Fruit fly (Drosophila melanogaster) whole organism, embryonic: ENCODE measurements around the gene CG33784.
A peak's percentile ranks its signal among the peaks of the same experiment; 100 is the strongest.

Experiments
- Abd-B ChIP-seq: fragments of 200-800 bp; sonication (Bioruptor generic); optimal IDR thresholded peaks from 2 replicates; lab custom pipeline; 2018; ENCODE audit warnings: missing biosample characterization, mild to moderate bottlenecking, missing genetic modification characterization, moderate library complexity
- CG10431 ChIP-seq: fragments of 200-800 bp; sonication (Bioruptor generic); optimal IDR thresholded peaks from 3 replicates; lab custom pipeline; 2018; ENCODE audit warnings: missing biosample characterization, mild to moderate bottlenecking, missing genetic modification characterization
- CG11085 ChIP-seq: fragments of 200-800 bp; sonication (Bioruptor generic); IDR thresholded peaks from 2 replicates; pipeline ENCODE4 v1.3.6; 2022; ENCODE audit warnings: missing biosample characterization, missing genetic modification characterization
- CG12219 ChIP-seq: fragments of 200-800 bp; sonication (Bioruptor generic); optimal IDR thresholded peaks from 3 replicates; lab custom pipeline; 2018; ENCODE audit warnings: missing biosample characterization, mild to moderate bottlenecking, missing genetic modification characterization
- CG12299 ChIP-seq: fragments of 200-800 bp; sonication (Bioruptor generic); optimal IDR thresholded peaks from 2 replicates; lab custom pipeline; 2018; ENCODE audit warnings: missing biosample characterization, mild to moderate bottlenecking, missing genetic modification characterization
- CG12391 ChIP-seq: fragments of 200-800 bp; sonication (Bioruptor generic); optimal IDR thresholded peaks from 3 replicates; lab custom pipeline; 2018; ENCODE audit warnings: missing biosample characterization, mild to moderate bottlenecking, missing genetic modification characterization, moderate library complexity
- CG13287 ChIP-seq: fragments of 200-800 bp; sonication (Bioruptor generic); IDR thresholded peaks from 2 replicates; pipeline ENCODE4 v1.3.6; 2022; ENCODE audit warnings: missing biosample characterization, missing genetic modification characterization; ENCODE audit not compliant: partially characterized antibody
- CG13424 ChIP-seq: fragments of 200-800 bp; sonication (Bioruptor generic); optimal IDR thresholded peaks from 2 replicates; lab custom pipeline; 2019; ENCODE audit warnings: missing biosample characterization, mild to moderate bottlenecking, missing genetic modification characterization, moderate library complexity
- CG14860 ChIP-seq: fragments of 200-800 bp; sonication (Bioruptor generic); IDR thresholded peaks from 3 replicates; pipeline ENCODE4 v1.3.6; 2022; ENCODE audit warnings: missing biosample characterization, missing genetic modification characterization; ENCODE audit not compliant: partially characterized antibody
- CG1603 ChIP-seq: fragments of 200-800 bp; sonication (Bioruptor generic); optimal IDR thresholded peaks from 2 replicates; lab custom pipeline; 2019; ENCODE audit warnings: missing biosample characterization, mild to moderate bottlenecking, missing genetic modification characterization, moderate library complexity
- CG1792 ChIP-seq: fragments of 200-800 bp; sonication (Bioruptor generic); optimal IDR thresholded peaks from 2 replicates; lab custom pipeline; 2016; ENCODE audit warnings: missing biosample characterization, missing genetic modification characterization
- CG1832 ChIP-seq: fragments of 200-800 bp; sonication (Bioruptor generic); optimal IDR thresholded peaks from 2 replicates; lab custom pipeline; 2017; ENCODE audit warnings: missing biosample characterization, mild to moderate bottlenecking, missing genetic modification characterization, inconsistent platforms
- CG18476 ChIP-seq: fragments of 200-800 bp; sonication (Bioruptor generic); optimal IDR thresholded peaks from 2 replicates; lab custom pipeline; 2016; ENCODE audit warnings: missing biosample characterization, mild to moderate bottlenecking, missing genetic modification characterization
- CG30403 ChIP-seq: fragments of 200-800 bp; sonication (Bioruptor generic); optimal IDR thresholded peaks from 3 replicates; lab custom pipeline; 2016; ENCODE audit warnings: missing biosample characterization, missing genetic modification characterization
- CG3281 ChIP-seq: fragments of 200-800 bp; sonication (Bioruptor generic); optimal IDR thresholded peaks from 3 replicates; lab custom pipeline; 2017; ENCODE audit warnings: missing biosample characterization, mild to moderate bottlenecking, missing genetic modification characterization
- CG4820 ChIP-seq: fragments of 200-800 bp; sonication (Bioruptor generic); optimal IDR thresholded peaks from 3 replicates; lab custom pipeline; 2016; ENCODE audit warnings: missing biosample characterization, missing genetic modification characterization
- CG6175 ChIP-seq: fragments of 200-800 bp; sonication (Bioruptor generic); IDR thresholded peaks from 3 replicates; pipeline ENCODE4 v1.3.6; 2022; ENCODE audit warnings: missing biosample characterization, missing genetic modification characterization
- CG6272 ChIP-seq: fragments of 200-800 bp; sonication (Bioruptor generic); IDR thresholded peaks from 2 replicates; pipeline ENCODE4 v1.3.6; 2022; ENCODE audit warnings: missing biosample characterization, missing genetic modification characterization
- CG9876 ChIP-seq: fragments of 200-800 bp; sonication (Bioruptor generic); optimal IDR thresholded peaks from 2 replicates; lab custom pipeline; 2016; ENCODE audit warnings: missing biosample characterization, missing genetic modification characterization
- CTCF ChIP-seq: fragments of 200-800 bp; sonication (Bioruptor generic); optimal IDR thresholded peaks from 2 replicates; lab custom pipeline; 2017; ENCODE audit warnings: missing biosample characterization, mild to moderate bottlenecking, missing genetic modification characterization, moderate library complexity
- Drgx ChIP-seq: fragments of 200-800 bp; sonication (Bioruptor generic); IDR thresholded peaks from 2 replicates; pipeline ENCODE4 v1.3.6; 2022; ENCODE audit warnings: missing biosample characterization, missing genetic modification characterization
- Ets65A ChIP-seq: fragments of 200-800 bp; sonication (Bioruptor generic); peaks from one replicate; lab custom pipeline; 2016; ENCODE audit warnings: missing biosample characterization, missing genetic modification characterization
- Hr51 ChIP-seq, 2 experiments: fragments of 200-800 bp; sonication (Bioruptor generic); optimal IDR thresholded peaks; 2 replicates in 1 of 2; 3 replicates in 1 of 2; lab custom pipeline; 2016 to 2018; ENCODE audit warnings: missing biosample characterization in 2 of 2, missing genetic modification characterization in 2 of 2, mild to moderate bottlenecking in 1 of 2, moderate library complexity in 1 of 2
- Mad ChIP-seq: fragments of 200-800 bp; sonication (Bioruptor generic); optimal IDR thresholded peaks from 2 replicates; lab custom pipeline; 2016; ENCODE audit warnings: missing biosample characterization, missing genetic modification characterization
- Med ChIP-seq: fragments of 200-800 bp; sonication (Bioruptor generic); peaks from one replicate; lab custom pipeline; 2016; ENCODE audit warnings: missing biosample characterization, missing genetic modification characterization, mild to moderate bottlenecking, inconsistent platforms, moderate library complexity
- Oli ChIP-seq: fragments of 200-800 bp; sonication (Bioruptor generic); optimal IDR thresholded peaks from 2 replicates; lab custom pipeline; 2018; ENCODE audit warnings: missing biosample characterization, mild to moderate bottlenecking, missing genetic modification characterization, moderate library complexity
- PHDP ChIP-seq: fragments of 200-800 bp; sonication (Bioruptor generic); optimal IDR thresholded peaks from 3 replicates; lab custom pipeline; 2018; ENCODE audit warnings: missing biosample characterization, mild to moderate bottlenecking, missing genetic modification characterization, moderate library complexity
- Pdp1 ChIP-seq, 2 experiments: fragments of 200-800 bp; sonication (Bioruptor generic); optimal IDR thresholded peaks; 3 replicates each; lab custom pipeline; 2016; ENCODE audit warnings: missing biosample characterization in 2 of 2, missing genetic modification characterization in 2 of 2, mild to moderate bottlenecking in 1 of 2, moderate library complexity in 1 of 2
- Sox102F ChIP-seq: fragments of 200-800 bp; sonication (Bioruptor generic); optimal IDR thresholded peaks from 2 replicates; lab custom pipeline; 2018; ENCODE audit warnings: missing biosample characterization, mild to moderate bottlenecking, missing genetic modification characterization, moderate library complexity
- amos ChIP-seq: fragments of 200-800 bp; sonication (Bioruptor generic); IDR thresholded peaks from 2 replicates; pipeline ENCODE4 v1.3.6; 2022; ENCODE audit warnings: missing biosample characterization, missing genetic modification characterization; ENCODE audit not compliant: partially characterized antibody
- ase ChIP-seq: fragments of 200-800 bp; sonication (Bioruptor generic); IDR thresholded peaks from 3 replicates; pipeline ENCODE4 v1.3.6; 2022; ENCODE audit warnings: missing biosample characterization, missing genetic modification characterization
- bab2 ChIP-seq: fragments of 200-800 bp; sonication (Bioruptor generic); optimal IDR thresholded peaks from 2 replicates; lab custom pipeline; 2016; ENCODE audit warnings: missing biosample characterization, missing genetic modification characterization
- bsh ChIP-seq, 2 experiments: fragments of 200-800 bp; sonication (Bioruptor generic); optimal IDR thresholded peaks; 2 replicates each; lab custom pipeline; 2017 to 2018; ENCODE audit warnings: mild to moderate bottlenecking in 2 of 2, missing biosample characterization in 2 of 2, missing genetic modification characterization in 2 of 2, moderate library complexity in 1 of 2
- cg ChIP-seq: fragments of 200-800 bp; sonication (Bioruptor generic); optimal IDR thresholded peaks from 3 replicates; lab custom pipeline; 2019; ENCODE audit warnings: missing biosample characterization, mild to moderate bottlenecking, missing genetic modification characterization, moderate library complexity
- corto ChIP-seq: fragments of 200-800 bp; sonication (Bioruptor generic); optimal IDR thresholded peaks from 2 replicates; lab custom pipeline; 2016; ENCODE audit warnings: missing biosample characterization, mild to moderate bottlenecking, missing genetic modification characterization, moderate library complexity
- crc ChIP-seq: fragments of 200-800 bp; sonication (Bioruptor generic); optimal IDR thresholded peaks from 2 replicates; lab custom pipeline; 2016; ENCODE audit warnings: missing biosample characterization, missing genetic modification characterization
- croc ChIP-seq: fragments of 200-800 bp; sonication (Bioruptor generic); conservative IDR thresholded peaks from 3 replicates; pipeline ENCODE4 v1.3.6; 2022; ENCODE audit warnings: missing biosample characterization, missing genetic modification characterization
- dan ChIP-seq: fragments of 200-800 bp; sonication (Bioruptor generic); IDR thresholded peaks from 2 replicates; pipeline ENCODE4 v1.3.6; 2022; ENCODE audit warnings: missing biosample characterization, missing genetic modification characterization
- danr ChIP-seq: fragments of 200-800 bp; sonication (Bioruptor generic); IDR thresholded peaks from 2 replicates; pipeline ENCODE4 v1.3.6; 2022; ENCODE audit warnings: missing biosample characterization, missing genetic modification characterization
- eve ChIP-seq, 2 experiments: fragments of >200 bp; optimal IDR thresholded peaks; 2 replicates each; lab custom pipeline; 2017; ENCODE audit warnings: missing biosample characterization in 2 of 2, missing genetic modification characterization in 2 of 2
- gem ChIP-seq: fragments of 200-800 bp; sonication (Bioruptor generic); optimal IDR thresholded peaks from 2 replicates; lab custom pipeline; 2019; ENCODE audit warnings: missing biosample characterization, mild to moderate bottlenecking, missing genetic modification characterization, moderate library complexity
- grau ChIP-seq: fragments of 200-800 bp; optimal IDR thresholded peaks from 3 replicates; lab custom pipeline; 2019; ENCODE audit warnings: missing biosample characterization, mild to moderate bottlenecking, missing genetic modification characterization, moderate library complexity
- jing ChIP-seq: fragments of 200-800 bp; sonication (Bioruptor generic); optimal IDR thresholded peaks from 2 replicates; lab custom pipeline; 2018; ENCODE audit warnings: missing biosample characterization, mild to moderate bottlenecking, missing genetic modification characterization
- kah ChIP-seq: fragments of 200-800 bp; sonication (Bioruptor generic); optimal IDR thresholded peaks from 2 replicates; lab custom pipeline; 2018; ENCODE audit warnings: missing biosample characterization, mild to moderate bottlenecking, missing genetic modification characterization
- maf-S ChIP-seq: fragments of 200-800 bp; sonication (Bioruptor generic); optimal IDR thresholded peaks from 2 replicates; lab custom pipeline; 2016; ENCODE audit warnings: missing biosample characterization, missing genetic modification characterization
- peb ChIP-seq: fragments of 200-800 bp; sonication (Bioruptor generic); IDR thresholded peaks from 2 replicates; pipeline ENCODE4 v1.3.6; 2022; ENCODE audit warnings: missing biosample characterization, missing genetic modification characterization
- pho ChIP-seq: fragments of 200-800 bp; sonication (Bioruptor generic); optimal IDR thresholded peaks from 2 replicates; lab custom pipeline; 2016; ENCODE audit warnings: missing biosample characterization, missing genetic modification characterization
- phol ChIP-seq: fragments of 200-800 bp; sonication (Bioruptor generic); optimal IDR thresholded peaks from 3 replicates; lab custom pipeline; 2018; ENCODE audit warnings: missing biosample characterization, mild to moderate bottlenecking, missing genetic modification characterization, moderate library complexity
- run ChIP-seq: fragments of 200-800 bp; sonication (Bioruptor generic); optimal IDR thresholded peaks from 3 replicates; lab custom pipeline; 2018; ENCODE audit warnings: missing biosample characterization, mild to moderate bottlenecking, missing genetic modification characterization
- vfl ChIP-seq: fragments of 200-800 bp; sonication (Bioruptor generic); optimal IDR thresholded peaks from 2 replicates; lab custom pipeline; 2016; ENCODE audit warnings: missing biosample characterization, missing genetic modification characterization
- wdn ChIP-seq: fragments of 200-800 bp; sonication (Bioruptor generic); IDR thresholded peaks from 2 replicates; pipeline ENCODE4 v1.3.6; 2022; ENCODE audit warnings: missing biosample characterization, missing genetic modification characterization

The CG33784 gene

dm6 chr3R:10082549-10083075, 14.9 kb downstream of the CG33784 start (continued):
- no peak for TF ChIP-seq danr (GFP tag; lab: Robert Waterston, UW)
- no peak for TF ChIP-seq CG13424 (tag; lab: Kevin White, UChicago)
- TF ChIP-seq CG12391 (tag; lab: Kevin White, UChicago), result no peak
- TF ChIP-seq CG9876 (GFP tag; lab: Kevin White, UChicago), result no peak
- peak in 1 of 2 experiments; percentile 73 for TF ChIP-seq Pdp1 (GFP tag; optimal IDR thresholded peaks at IDR 0.05; lab: Kevin White, UChicago)
- TF ChIP-seq ase, result no peak
- TF ChIP-seq Oli (tag; lab: Kevin White, UChicago), result no peak
- no peak for TF ChIP-seq crc (GFP tag; lab: Kevin White, UChicago)
- peak; percentile 64 for TF ChIP-seq grau (tag; lab: Kevin White, UChicago)
- no peak for TF ChIP-seq maf-S (GFP tag; lab: Kevin White, UChicago)
- TF ChIP-seq bsh (GFP tag; optimal IDR thresholded peaks at IDR 0.05; lab: Kevin White, UChicago), result peak; percentile 21 to 83
- no peak for TF ChIP-seq PHDP (tag; lab: Kevin White, UChicago)
- TF ChIP-seq CG30403 (GFP tag; lab: Kevin White, UChicago), result no peak
- peak; percentile 47; the same call in 1 of the 2 replicates for TF ChIP-seq Drgx
- no peak for TF ChIP-seq CG12219 (GFP tag; lab: Kevin White, UChicago)
- TF ChIP-seq Hr51 (GFP tag; optimal IDR thresholded peaks at IDR 0.05; lab: Kevin White, UChicago), result no peak
- TF ChIP-seq CG18476 (GFP tag; lab: Kevin White, UChicago), result no peak
- no peak for TF ChIP-seq eve (GFP tag; optimal IDR thresholded peaks at IDR 0.05; lab: Kevin White, UChicago)
- TF ChIP-seq vfl (GFP tag; lab: Kevin White, UChicago), result no peak
- TF ChIP-seq dan (GFP tag; lab: Robert Waterston, UW), result no peak
- peak; percentile 3 for TF ChIP-seq CG1603
- TF ChIP-seq CTCF (GFP tag; lab: Kevin White, UChicago), result no peak
- TF ChIP-seq CG4820 (GFP tag; lab: Kevin White, UChicago), result no peak
- TF ChIP-seq bab2 (GFP tag; lab: Kevin White, UChicago), result no peak
- no peak for TF ChIP-seq CG1792 (GFP tag; lab: Kevin White, UChicago)
- no peak for TF ChIP-seq Mad
- TF ChIP-seq CG10431 (GFP tag; lab: Kevin White, UChicago), result no peak
- peak; percentile 5 for TF ChIP-seq gem (tag; lab: Kevin White, UChicago)
- no peak for TF ChIP-seq CG14860
- TF ChIP-seq Med (GFP tag; lab: Kevin White, UChicago), result peak; percentile 71
- TF ChIP-seq Sox102F (GFP tag; lab: Kevin White, UChicago), result peak; percentile 15
- peak; percentile 2 for TF ChIP-seq phol
- TF ChIP-seq Ets65A, result peak; percentile 74
- TF ChIP-seq CG6175 (GFP tag; lab: Robert Waterston, UW), result no peak
- TF ChIP-seq wdn (GFP tag; lab: Robert Waterston, UW), result no peak
- TF ChIP-seq run, result no peak
- no peak for TF ChIP-seq pho
- no peak for TF ChIP-seq Abd-B
- 0 out of 3 replicates have a peak, but pooled peaks have one; percentile 12 for TF ChIP-seq croc (GFP tag; lab: Robert Waterston, UW)
- TF ChIP-seq CG6272 (GFP tag; lab: Robert Waterston, UW), result no peak
- no peak for TF ChIP-seq CG12299 (tag; lab: Kevin White, UChicago)
- TF ChIP-seq CG3281 (GFP tag; lab: Kevin White, UChicago), result no peak
- TF ChIP-seq amos (GFP tag; lab: Robert Waterston, UW), result no peak
- peak; percentile 5 for TF ChIP-seq cg (GFP tag; lab: Kevin White, UChicago)
- no peak for TF ChIP-seq peb (GFP tag; lab: Robert Waterston, UW)
- TF ChIP-seq CG11085, result no peak
- no peak for TF ChIP-seq CG13287 (GFP tag; lab: Robert Waterston, UW)
- peak; percentile 73 for TF ChIP-seq corto (GFP tag; lab: Kevin White, UChicago)
- TF ChIP-seq jing (GFP tag; lab: Kevin White, UChicago), result no peak
- no peak for TF ChIP-seq kah (GFP tag; lab: Kevin White, UChicago)
- TF ChIP-seq CG1832, result peak; percentile 34
